Worm (Caenorhabditis elegans): Measurements from ENCODE around the gene Y71H2AM.12.
A peak's percentile ranks its signal among the peaks of the same experiment; 100 is the strongest.

- peak; percentile 4 for TF ChIP-seq unc-62 (GFP tag; optimal IDR thresholded peaks at IDR 0.05)
- TF ChIP-seq mel-28 (tag; optimal IDR thresholded peaks at IDR 0.05; ENCODE audit: borderline replicate concordance): no peak
- no peak for TF ChIP-seq efl-1 (GFP tag; optimal IDR thresholded peaks at IDR 0.05)
- no peak for TF ChIP-seq B0035.1 (tag; optimal IDR thresholded peaks at IDR 0.05)
- TF ChIP-seq Y67H2A.10 (GFP tag; conservative IDR thresholded peaks at IDR 0.05): no peak
Measured at ce11 chrIII:2760726-2761125, 26.8 kb upstream of the Y71H2AM.12 start, which contains the start of gene pho-9.

Data from whole organism, young adult.